Worm (Caenorhabditis elegans): ENCODE results near the gene T24G10.2.

T24G10.2 gene

ce11 chrIII:5474176-5474575 is 31.6 kb upstream of the T24G10.2 start, which contains the start of gene lon-1:
TSS of gene lon-1 (plus strand) at chrIII:5474476.
- TF ChIP-seq pag-3 (tag; optimal IDR thresholded peaks at IDR 0.05; ENCODE audit: borderline replicate concordance), result no peak
- TF ChIP-seq che-1 (tag; optimal IDR thresholded peaks at IDR 0.05), result no peak
- TF ChIP-seq ttx-3 (tag; optimal IDR thresholded peaks at IDR 0.05), result no peak
- no peak for TF ChIP-seq ceh-30 (tag; optimal IDR thresholded peaks at IDR 0.05)
- TF ChIP-seq hlh-8 (tag; optimal IDR thresholded peaks at IDR 0.05), result no peak
- TF ChIP-seq pha-4 (tag; optimal IDR thresholded peaks at IDR 0.05), result no peak
- TF ChIP-seq sdc-2 (tag; optimal IDR thresholded peaks at IDR 0.05), result no peak

DNA sequence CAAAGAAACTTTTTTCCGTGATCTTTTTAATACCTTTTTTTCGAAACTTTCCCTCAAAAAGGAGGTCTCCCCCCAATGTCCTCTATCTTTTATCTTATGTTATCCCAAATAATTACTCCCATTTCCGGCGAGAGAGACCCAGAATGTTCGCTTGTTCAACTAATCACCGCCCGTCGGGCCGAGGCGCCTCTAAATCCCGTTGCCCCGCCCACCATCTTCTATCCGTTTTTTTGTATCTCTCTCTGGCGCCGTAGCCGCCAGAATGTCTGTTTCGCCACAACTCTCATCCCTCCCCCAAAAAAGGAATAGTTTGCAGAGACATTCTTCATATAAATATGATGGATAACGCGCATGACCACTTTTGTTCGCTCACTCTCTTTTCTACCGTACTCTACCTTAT is 30.1 kb upstream of the T24G10.2 start:
- no peak for TF ChIP-seq hlh-13 (GFP tag; optimal IDR thresholded peaks at IDR 0.05)
- no peak for TF ChIP-seq ceh-34 (tag; optimal IDR thresholded peaks at IDR 0.05)
- no peak for TF ChIP-seq dve-1 (tag; optimal IDR thresholded peaks at IDR 0.05)
- no peak for TF ChIP-seq elt-4 (tag; optimal IDR thresholded peaks at IDR 0.05)
- TF ChIP-seq ceh-14 (tag; optimal IDR thresholded peaks at IDR 0.05), result no peak
- TF ChIP-seq K02D7.2 (tag; optimal IDR thresholded peaks at IDR 0.05), result no peak
- no peak for TF ChIP-seq ceh-48 (tag; optimal IDR thresholded peaks at IDR 0.05)
- TF ChIP-seq unc-86 (tag; optimal IDR thresholded peaks at IDR 0.05), result no peak
- TF ChIP-seq nfya-1 (tag; optimal IDR thresholded peaks at IDR 0.05), result no peak
- TF ChIP-seq ceh-18 (tag; optimal IDR thresholded peaks at IDR 0.05), result no peak
- no peak for TF ChIP-seq che-1 (tag; optimal IDR thresholded peaks at IDR 0.05)
- TF ChIP-seq C08G9.2 (tag; optimal IDR thresholded peaks at IDR 0.05), result no peak
- no peak for TF ChIP-seq sdc-2 (tag; optimal IDR thresholded peaks at IDR 0.05)
- no peak for TF ChIP-seq ceh-24 (tag; optimal IDR thresholded peaks at IDR 0.05)

ce11 chrIII:5469090-5469489 is 26.5 kb upstream of the T24G10.2 start:
- TF ChIP-seq nfya-1 (tag; optimal IDR thresholded peaks at IDR 0.05) (peak; percentile 96), lin-11 (tag; optimal IDR thresholded peaks at IDR 0.05) (no peak)

DNA sequence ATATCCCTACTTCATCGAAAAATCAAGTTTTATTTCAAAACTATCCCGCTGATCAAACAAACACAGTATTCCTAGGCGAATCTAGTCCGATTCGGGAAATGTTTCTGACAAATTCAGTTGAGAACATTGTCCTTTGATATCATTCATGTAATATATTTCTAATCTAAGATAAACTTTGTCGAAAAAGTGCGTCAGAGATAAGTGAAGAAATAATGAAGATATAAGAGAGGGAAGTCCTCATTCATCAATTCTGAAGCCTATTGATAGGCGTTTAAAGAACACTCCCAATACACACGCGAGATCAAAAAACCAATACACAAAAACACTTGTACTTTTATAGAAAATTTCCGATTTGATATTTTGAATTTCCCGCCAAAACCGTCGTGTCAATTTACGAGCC is 22.3 kb upstream of the T24G10.2 start:
- TF ChIP-seq ceh-30 (tag; optimal IDR thresholded peaks at IDR 0.05) (no peak), sox-4 (tag; optimal IDR thresholded peaks at IDR 0.05) (no peak), F13H6.1 (tag; optimal IDR thresholded peaks at IDR 0.05) (no peak), ref-2 (tag; optimal IDR thresholded peaks at IDR 0.05) (no peak), ceh-14 (tag; optimal IDR thresholded peaks at IDR 0.05) (no peak), hlh-13 (GFP tag; optimal IDR thresholded peaks at IDR 0.05) (no peak), tbx-7 (tag; optimal IDR thresholded peaks at IDR 0.05) (no peak), ets-4 (tag; optimal IDR thresholded peaks at IDR 0.05) (no peak), pax-1 (tag; optimal IDR thresholded peaks at IDR 0.05) (no peak), ztf-16 (tag; optimal IDR thresholded peaks at IDR 0.05) (no peak), ceh-6 (GFP tag; optimal IDR thresholded peaks at IDR 0.05) (no peak)

DNA sequence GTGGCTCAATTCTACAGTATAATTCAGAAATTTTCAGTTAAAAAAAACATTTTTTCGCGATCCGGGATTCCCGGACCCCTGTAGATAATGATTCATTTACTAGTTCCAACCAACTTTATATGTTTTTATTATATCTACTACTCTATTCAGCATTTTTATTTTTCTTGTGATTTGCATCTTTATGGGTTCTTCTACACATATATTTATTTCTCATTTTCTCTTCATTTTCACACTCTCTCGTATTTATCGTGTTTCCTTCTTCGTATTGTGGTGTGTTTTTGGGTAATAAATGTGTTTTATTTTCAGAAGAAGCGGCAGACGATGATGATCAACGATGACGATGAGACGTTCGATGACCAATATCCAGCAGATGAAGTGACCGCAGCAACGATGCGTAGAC is 21.5 kb upstream of the T24G10.2 start, which contains the start of gene F48E8.2:
TSS of gene F48E8.2 (plus strand) at position 301 of the 400 bp plus-strand sequence.
- TF ChIP-seq pha-2 (tag; optimal IDR thresholded peaks at IDR 0.05), result no peak
- no peak for TF ChIP-seq pqm-1 (tag; optimal IDR thresholded peaks at IDR 0.05)
- TF ChIP-seq sox-2 (GFP tag; IDR thresholded peaks at IDR 0.05), result no peak

ce11 chrIII:5461079-5461478 is 18.5 kb upstream of the T24G10.2 start, which contains the start of gene F48E8.3:
TSS of gene F48E8.3 (plus strand) at chrIII:5461379.
- TF ChIP-seq unc-86 (tag; optimal IDR thresholded peaks at IDR 0.05) (no peak), elt-2 (tag; optimal IDR thresholded peaks at IDR 0.05) (no peak), npax-4 (tag; optimal IDR thresholded peaks at IDR 0.05) (no peak), nhr-11 (tag; optimal IDR thresholded peaks at IDR 0.05) (no peak), ceh-22 (tag; optimal IDR thresholded peaks at IDR 0.05) (no peak), nfya-1 (tag; optimal IDR thresholded peaks at IDR 0.05) (no peak), K02D7.2 (tag; optimal IDR thresholded peaks at IDR 0.05) (no peak), pqm-1 (tag; optimal IDR thresholded peaks at IDR 0.05) (no peak), odd-2 (tag; optimal IDR thresholded peaks at IDR 0.05) (no peak), C08G9.2 (tag; optimal IDR thresholded peaks at IDR 0.05) (no peak), elt-4 (tag; optimal IDR thresholded peaks at IDR 0.05) (no peak), ceh-45 (GFP tag; IDR thresholded peaks at IDR 0.05) (no peak), fkh-10 (GFP tag; optimal IDR thresholded peaks at IDR 0.05) (no peak), ceh-18 (tag; optimal IDR thresholded peaks at IDR 0.05) (no peak)

Measured in whole organism, late embryonic.